3 fruit fly cellular contexts compared by ENCODE assay signal in the genomic region with DNA sequence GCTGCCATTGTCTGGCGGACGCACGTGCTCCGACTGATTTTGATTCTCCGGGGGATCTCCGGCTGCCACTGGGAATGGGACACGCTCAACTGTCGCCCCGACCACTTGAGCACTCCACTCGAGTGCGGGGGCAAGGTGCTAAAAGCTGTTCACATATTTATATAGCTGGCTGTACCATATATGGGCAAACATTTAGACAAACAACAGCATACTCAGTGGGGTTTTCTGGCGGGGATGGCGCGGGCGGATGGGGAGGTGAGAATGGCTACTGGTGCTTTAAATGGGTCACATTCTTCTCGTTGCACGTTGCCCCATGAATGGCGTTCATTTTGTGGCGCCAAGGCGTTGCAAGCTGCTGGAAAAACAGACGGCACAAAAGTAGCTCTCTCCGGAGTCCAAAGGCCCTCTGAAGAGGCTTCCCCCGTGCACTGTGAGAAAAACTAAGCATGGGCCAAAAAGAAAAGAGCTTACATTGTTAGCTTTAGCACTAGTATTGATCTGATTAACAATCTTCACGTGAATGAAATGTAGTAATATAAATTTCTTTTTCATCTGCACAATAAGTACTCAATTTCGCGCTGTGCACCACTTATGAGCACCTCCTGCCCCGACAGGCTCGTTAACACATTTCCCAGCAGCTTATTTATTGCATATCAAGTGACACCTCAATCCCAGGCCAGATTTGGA.
TF ChIP-seq lines count a peak whose summit lies in the region.

No protein-coding gene starts in this region.

TF ChIP-seq in whole organism, embryonic, 481 proteins besides CTCF, POLR2A, EP300 and RAD21 (continued from another document and continues in another):
- TF ChIP-seq en (GFP tag; optimal IDR thresholded peaks at IDR 0.05; lab: Kevin White, UChicago) = no peak
- TF ChIP-seq sqz (GFP tag; optimal IDR thresholded peaks at IDR 0.05; lab: Kevin White, UChicago) = no peak
- TF ChIP-seq nom (GFP tag; optimal IDR thresholded peaks at IDR 0.05; lab: Kevin White, UChicago) = peak; percentile 80
- TF ChIP-seq CG11723 (GFP tag; optimal IDR thresholded peaks at IDR 0.05; lab: Kevin White, UChicago) = peak; percentile 8
- TF ChIP-seq Nf-YA (GFP tag; IDR thresholded peaks at IDR 0.05; lab: Robert Waterston, UW) = no peak
- TF ChIP-seq ci (GFP tag; IDR thresholded peaks at IDR 0.05; lab: Robert Waterston, UW) = peak; percentile 58
- TF ChIP-seq fd96Cb (tag; optimal IDR thresholded peaks at IDR 0.05; lab: Kevin White, UChicago) = peak; percentile 49
- TF ChIP-seq bab2 (GFP tag; optimal IDR thresholded peaks at IDR 0.05; lab: Kevin White, UChicago) = peak; percentile 28
- TF ChIP-seq CG7839 (tag; optimal IDR thresholded peaks at IDR 0.05; lab: Kevin White, UChicago) = peak; percentile 60
- TF ChIP-seq wek (GFP tag; optimal IDR thresholded peaks at IDR 0.05; lab: Kevin White, UChicago) = peak; percentile 71
- no peak for TF ChIP-seq tna (GFP tag; IDR thresholded peaks at IDR 0.05; lab: Robert Waterston, UW; ENCODE audit: partially characterized antibody)
- TF ChIP-seq CG31441 (GFP tag; IDR thresholded peaks at IDR 0.05; lab: Robert Waterston, UW) = peak; percentile 51
- no peak for TF ChIP-seq slp2 (GFP tag; optimal IDR thresholded peaks at IDR 0.05; lab: Kevin White, UChicago)
- TF ChIP-seq CG2678 (tag; optimal IDR thresholded peaks at IDR 0.05; lab: Kevin White, UChicago) = peak; percentile 55
- TF ChIP-seq hkb (optimal IDR thresholded peaks at IDR 0.05; lab: Kevin White, UChicago) = no peak
- TF ChIP-seq hkb (GFP tag; IDR thresholded peaks at IDR 0.05; lab: Robert Waterston, UW) = 0 out of 2 replicates have a peak, but pooled peaks have one; percentile 41
- peak; percentile 22 for TF ChIP-seq CG5245 (GFP tag; optimal IDR thresholded peaks at IDR 0.05; lab: Kevin White, UChicago)
- no peak for TF ChIP-seq cwo (GFP tag; optimal IDR thresholded peaks at IDR 0.05; lab: Kevin White, UChicago)
- peak; percentile 28 for TF ChIP-seq org-1 (GFP tag; optimal IDR thresholded peaks at IDR 0.05; lab: Kevin White, UChicago)
- TF ChIP-seq Antp (GFP tag; optimal IDR thresholded peaks at IDR 0.05; lab: Kevin White, UChicago) = peak; percentile 40
- TF ChIP-seq CG16815 (GFP tag; optimal IDR thresholded peaks at IDR 0.05; lab: Kevin White, UChicago) = peak; percentile 11
- TF ChIP-seq tup (GFP tag; optimal IDR thresholded peaks at IDR 0.05; lab: Kevin White, UChicago) = peak; percentile 30
- TF ChIP-seq CG6765 (GFP tag; optimal IDR thresholded peaks at IDR 0.05; lab: Kevin White, UChicago) = peak; percentile 6
- peak; percentile 9 for TF ChIP-seq kay (GFP tag; optimal IDR thresholded peaks at IDR 0.05; lab: Kevin White, UChicago)
- peak; percentile 17 for TF ChIP-seq CG10654 (GFP tag; optimal IDR thresholded peaks at IDR 0.05; lab: Kevin White, UChicago)
- TF ChIP-seq tgo (GFP tag; IDR thresholded peaks at IDR 0.05; lab: Robert Waterston, UW) = peak; percentile 18; the same call in 1 of the 3 replicates
- TF ChIP-seq Mes4 (GFP tag; optimal IDR thresholded peaks at IDR 0.05; lab: Kevin White, UChicago) = no peak
- peak; percentile 21 for TF ChIP-seq CoRest (tag; optimal IDR thresholded peaks at IDR 0.05; lab: Kevin White, UChicago)
- peak; percentile 30 for TF ChIP-seq pum (GFP tag; optimal IDR thresholded peaks at IDR 0.05; lab: Kevin White, UChicago)
- TF ChIP-seq HLHmδ (GFP tag; optimal IDR thresholded peaks at IDR 0.05; lab: Kevin White, UChicago) = peak; percentile 73
- TF ChIP-seq ttk (GFP tag; IDR thresholded peaks at IDR 0.05; lab: Robert Waterston, UW) = peak; percentile 56; the same call in 1 of the 2 replicates
- 0 out of 3 replicates have a peak, but pooled peaks have one; percentile 22 for TF ChIP-seq CG34422 (GFP tag; IDR thresholded peaks at IDR 0.05; lab: Robert Waterston, UW)
- TF ChIP-seq CG2875 (GFP tag; optimal IDR thresholded peaks at IDR 0.05; lab: Kevin White, UChicago) = peak; percentile 68
- TF ChIP-seq inv (GFP tag; IDR thresholded peaks at IDR 0.05; lab: Robert Waterston, UW; ENCODE audit: partially characterized antibody) = no peak
- TF ChIP-seq Doc3 (GFP tag; IDR thresholded peaks at IDR 0.05; lab: Robert Waterston, UW; ENCODE audit: partially characterized antibody) = no peak
- TF ChIP-seq Doc2 (GFP tag; IDR thresholded peaks at IDR 0.05; lab: Robert Waterston, UW) = no peak
- no peak for TF ChIP-seq CG15514 (GFP tag; optimal IDR thresholded peaks at IDR 0.05; lab: Kevin White, UChicago)
- TF ChIP-seq CG4617 (GFP tag; optimal IDR thresholded peaks at IDR 0.05; lab: Kevin White, UChicago; ENCODE audit: borderline replicate concordance) = no peak
- TF ChIP-seq D19A (tag; optimal IDR thresholded peaks at IDR 0.05; lab: Kevin White, UChicago) = peak; percentile 8
- no peak for TF ChIP-seq Mrtf (GFP tag; IDR thresholded peaks at IDR 0.05; lab: Robert Waterston, UW)

TF ChIP-seq in whole organism, prepupa, 60 proteins besides CTCF, POLR2A, EP300 and RAD21 (continued from another document):
- peak; percentile 93 for TF ChIP-seq Eip78C (GFP tag; lab: Kevin White, UChicago)
- peak; percentile 81 for TF ChIP-seq CG32006 (GFP tag; optimal IDR thresholded peaks at IDR 0.05; lab: Kevin White, UChicago)
- TF ChIP-seq Sox14 (GFP tag; optimal IDR thresholded peaks at IDR 0.05; lab: Kevin White, UChicago) = peak; percentile 75
- peak; percentile 61 for TF ChIP-seq CG31627 (GFP tag; optimal IDR thresholded peaks at IDR 0.05; lab: Kevin White, UChicago)
- peak; percentile 44 for TF ChIP-seq Smox (GFP tag; optimal IDR thresholded peaks at IDR 0.05; lab: Kevin White, UChicago)
- peak; percentile 81 for TF ChIP-seq Ets96B (tag; optimal IDR thresholded peaks at IDR 0.05; lab: Kevin White, UChicago)
- peak; percentile 22 for TF ChIP-seq vri (GFP tag; optimal IDR thresholded peaks at IDR 0.05; lab: Kevin White, UChicago)
- TF ChIP-seq lz (GFP tag; optimal IDR thresholded peaks at IDR 0.05; lab: Kevin White, UChicago) = peak; percentile 52
- TF ChIP-seq net (GFP tag; optimal IDR thresholded peaks at IDR 0.05; lab: Kevin White, UChicago) = peak; percentile 70
- TF ChIP-seq CG3919 (GFP tag; optimal IDR thresholded peaks at IDR 0.05; lab: Kevin White, UChicago) = peak; percentile 87
- TF ChIP-seq CG11294 (GFP tag; IDR thresholded peaks at IDR 0.05; lab: Robert Waterston, UW) = peak; percentile 45; the same call in 1 of the 2 replicates
- peak; percentile 72 for TF ChIP-seq CG7368 (GFP tag; optimal IDR thresholded peaks at IDR 0.05; lab: Kevin White, UChicago)
- TF ChIP-seq cyc (GFP tag; optimal IDR thresholded peaks at IDR 0.05; lab: Kevin White, UChicago) = peak; percentile 78
- TF ChIP-seq Sox102F (GFP tag; optimal IDR thresholded peaks at IDR 0.05; lab: Kevin White, UChicago) = peak; percentile 27
- peak; percentile 51 for TF ChIP-seq CG34406 (GFP tag; optimal IDR thresholded peaks at IDR 0.05; lab: Kevin White, UChicago)
- peak; percentile 39 for TF ChIP-seq Lpt (GFP tag; optimal IDR thresholded peaks at IDR 0.05; lab: Kevin White, UChicago)
- TF ChIP-seq Hr38 (GFP tag; optimal IDR thresholded peaks at IDR 0.05; lab: Kevin White, UChicago) = no peak
- TF ChIP-seq dsx (GFP tag; optimal IDR thresholded peaks at IDR 0.05; lab: Kevin White, UChicago; ENCODE audit: poor library complexity, severe bottlenecking) = peak; percentile 75
- TF ChIP-seq eg (GFP tag; IDR thresholded peaks at IDR 0.05; lab: Robert Waterston, UW) = peak; percentile 85
- TF ChIP-seq CG10631 (GFP tag; optimal IDR thresholded peaks at IDR 0.05; lab: Kevin White, UChicago) = peak; percentile 77
- TF ChIP-seq CG15336 (GFP tag; IDR thresholded peaks at IDR 0.05; lab: Robert Waterston, UW) = peak; percentile 75
- peak; percentile 64 for TF ChIP-seq esn (GFP tag; optimal IDR thresholded peaks at IDR 0.05; lab: Kevin White, UChicago)
- TF ChIP-seq fd59A (GFP tag; optimal IDR thresholded peaks at IDR 0.05; lab: Kevin White, UChicago) = peak; percentile 67
- peak; percentile 76 for TF ChIP-seq OdsH (GFP tag; optimal IDR thresholded peaks at IDR 0.05; lab: Kevin White, UChicago)
- peak; percentile 77 to 83 for TF ChIP-seq ss (GFP tag; optimal IDR thresholded peaks at IDR 0.05; lab: Kevin White, UChicago)
- peak; percentile 80 for TF ChIP-seq fkh (GFP tag; optimal IDR thresholded peaks at IDR 0.05; lab: Kevin White, UChicago)
- TF ChIP-seq CG8319 (GFP tag; optimal IDR thresholded peaks at IDR 0.05; lab: Kevin White, UChicago) = peak; percentile 60
- TF ChIP-seq salr (GFP tag; optimal IDR thresholded peaks at IDR 0.05; lab: Kevin White, UChicago) = peak; percentile 55 to 73
- peak; percentile 18 for TF ChIP-seq dac (GFP tag; optimal IDR thresholded peaks at IDR 0.05; lab: Kevin White, UChicago)
- peak; percentile 78 for TF ChIP-seq achi (GFP tag; optimal IDR thresholded peaks at IDR 0.05; lab: Kevin White, UChicago)
- TF ChIP-seq CG6854 (GFP tag; optimal IDR thresholded peaks at IDR 0.05; lab: Kevin White, UChicago) = no peak
- TF ChIP-seq Blimp-1 (GFP tag; optimal IDR thresholded peaks at IDR 0.05; lab: Kevin White, UChicago) = peak; percentile 20
- TF ChIP-seq Met (GFP tag; optimal IDR thresholded peaks at IDR 0.05; lab: Kevin White, UChicago) = peak; percentile 65
- peak; percentile 67 for TF ChIP-seq CG11902 (GFP tag; optimal IDR thresholded peaks at IDR 0.05; lab: Kevin White, UChicago)
- peak; percentile 83 for TF ChIP-seq CG6808 (GFP tag; optimal IDR thresholded peaks at IDR 0.05; lab: Kevin White, UChicago)
- TF ChIP-seq Hr4 (GFP tag; optimal IDR thresholded peaks at IDR 0.05; lab: Kevin White, UChicago) = peak; percentile 80
- TF ChIP-seq Gug (GFP tag; IDR thresholded peaks at IDR 0.05; lab: Robert Waterston, UW) = peak; percentile 72
- peak; percentile 78 for TF ChIP-seq svp (GFP tag; lab: Kevin White, UChicago)
- peak; percentile 46 for TF ChIP-seq Sox15 (GFP tag; optimal IDR thresholded peaks at IDR 0.05; lab: Kevin White, UChicago)
TF ChIP-seq in whole organism, prepupa: peak in this region for 57.

TF ChIP-seq in whole organism, wandering third instar larva, 38 proteins besides CTCF, POLR2A, EP300 and RAD21 (continued from another document):
- TF ChIP-seq fru (GFP tag; optimal IDR thresholded peaks at IDR 0.05; lab: Kevin White, UChicago) (peak; percentile 51), GATAd (GFP tag; optimal IDR thresholded peaks at IDR 0.05; lab: Kevin White, UChicago) (no peak), sv (GFP tag; optimal IDR thresholded peaks at IDR 0.05; lab: Kevin White, UChicago) (no peak), HLH106 (tag; optimal IDR thresholded peaks at IDR 0.05; lab: Kevin White, UChicago) (peak; percentile 45), Hr83 (GFP tag; optimal IDR thresholded peaks at IDR 0.05; lab: Kevin White, UChicago; ENCODE audit: poor library complexity, severe bottlenecking) (peak; percentile 92), jim (GFP tag; optimal IDR thresholded peaks at IDR 0.05; lab: Kevin White, UChicago) (peak; percentile 14), OdsH (GFP tag; optimal IDR thresholded peaks at IDR 0.05; lab: Kevin White, UChicago) (peak; percentile 8), Hnf4 (GFP tag; optimal IDR thresholded peaks at IDR 0.05; lab: Kevin White, UChicago) (peak; percentile 19), h (GFP tag; optimal IDR thresholded peaks at IDR 0.05; lab: Kevin White, UChicago) (peak; percentile 71)
TF ChIP-seq in whole organism, wandering third instar larva: peak in this region for 14.
